Fruit fly (Drosophila melanogaster) whole organism, pupa: ENCODE data around the gene Asciz.
A peak's percentile ranks its signal among the peaks of the same experiment; 100 is the strongest.

Experiments
- CG10348 ChIP-seq: fragments of 200-800 bp; sonication (Bioruptor generic); IDR thresholded peaks from 2 replicates; pipeline ENCODE4 v1.3.6; 2022; ENCODE audit warnings: missing biosample characterization, missing genetic modification characterization
- CG12605 ChIP-seq: fragments of 200-800 bp; sonication (Bioruptor generic); IDR thresholded peaks from 2 replicates; pipeline ENCODE4 v1.3.6; 2022; ENCODE audit warnings: missing biosample characterization, missing genetic modification characterization
- CG13204 ChIP-seq: fragments of 200-800 bp; sonication (Bioruptor generic); optimal IDR thresholded peaks from 2 replicates; lab custom pipeline; 2018; ENCODE audit warnings: missing biosample characterization, mild to moderate bottlenecking, missing genetic modification characterization, moderate library complexity
- CG15710 ChIP-seq: fragments of 200-800 bp; sonication (Bioruptor generic); optimal IDR thresholded peaks from 2 replicates; lab custom pipeline; 2018; ENCODE audit warnings: missing biosample characterization, mild to moderate bottlenecking, missing genetic modification characterization, moderate library complexity
- CG17806 ChIP-seq: fragments of 200-800 bp; sonication (Bioruptor generic); optimal IDR thresholded peaks from 2 replicates; lab custom pipeline; 2018; ENCODE audit warnings: missing biosample characterization, mild to moderate bottlenecking, missing genetic modification characterization, moderate library complexity
- CG32121 ChIP-seq: fragments of 200-800 bp; sonication (Bioruptor generic); IDR thresholded peaks from 2 replicates; pipeline ENCODE4 v1.3.6; 2022; ENCODE audit warnings: missing biosample characterization, missing genetic modification characterization
- CG34367 ChIP-seq: fragments of 200-800 bp; sonication (Bioruptor generic); optimal IDR thresholded peaks from 2 replicates; lab custom pipeline; 2018; ENCODE audit warnings: missing biosample characterization, mild to moderate bottlenecking, missing genetic modification characterization
- CG4496 ChIP-seq: fragments of 200-800 bp; sonication (Bioruptor generic); IDR thresholded peaks from 3 replicates; pipeline ENCODE4 v1.3.6; 2022; ENCODE audit warnings: missing biosample characterization, missing genetic modification characterization
- CG8159 ChIP-seq: fragments of 200-800 bp; sonication (Bioruptor generic); optimal IDR thresholded peaks from 3 replicates; lab custom pipeline; 2018; ENCODE audit warnings: missing biosample characterization, mild to moderate bottlenecking, missing genetic modification characterization, moderate library complexity
- CG8301 ChIP-seq: fragments of 200-800 bp; sonication (Bioruptor generic); optimal IDR thresholded peaks from 2 replicates; lab custom pipeline; 2018; ENCODE audit warnings: missing biosample characterization, mild to moderate bottlenecking, missing genetic modification characterization
- CG9948 ChIP-seq: fragments of 200-800 bp; sonication (Bioruptor generic); optimal IDR thresholded peaks from 2 replicates; lab custom pipeline; 2018; ENCODE audit warnings: missing biosample characterization, mild to moderate bottlenecking, missing genetic modification characterization, moderate library complexity
- D1 ChIP-seq: fragments of 200-800 bp; sonication (Bioruptor generic); optimal IDR thresholded peaks from 2 replicates; lab custom pipeline; 2018; ENCODE audit warnings: missing biosample characterization, mild to moderate bottlenecking, missing genetic modification characterization, moderate library complexity
- EcR ChIP-seq: fragments of 200-800 bp; sonication (Bioruptor generic); optimal IDR thresholded peaks from 3 replicates; lab custom pipeline; 2019; ENCODE audit warnings: missing biosample characterization, missing genetic modification characterization, mild to moderate bottlenecking, moderate library complexity, missing genetic modification reagents
- Ets98B ChIP-seq: fragments of 200-800 bp; sonication (Bioruptor generic); IDR thresholded peaks from 2 replicates; pipeline ENCODE4 v1.3.6; 2022; ENCODE audit warnings: missing biosample characterization, missing genetic modification characterization
- Pif1B ChIP-seq: fragments of 200-800 bp; sonication (Bioruptor generic); optimal IDR thresholded peaks from 3 replicates; lab custom pipeline; 2016; ENCODE audit warnings: missing biosample characterization, missing genetic modification characterization
- Snoo ChIP-seq: fragments of 200-800 bp; sonication (Bioruptor generic); optimal IDR thresholded peaks from 3 replicates; lab custom pipeline; 2017; ENCODE audit warnings: missing biosample characterization, mild to moderate bottlenecking, missing genetic modification characterization, inconsistent platforms
- fd96Ca ChIP-seq: fragments of 200-800 bp; sonication (Bioruptor generic); IDR thresholded peaks from 3 replicates; pipeline ENCODE4 v1.3.6; 2022; ENCODE audit warnings: missing biosample characterization, missing genetic modification characterization
- gl ChIP-seq: fragments of 200-800 bp; sonication (Bioruptor generic); optimal IDR thresholded peaks from 2 replicates; lab custom pipeline; 2018; ENCODE audit warnings: missing biosample characterization, mild to moderate bottlenecking, missing genetic modification characterization
- rn ChIP-seq: fragments of 200-800 bp; sonication (Bioruptor generic); IDR thresholded peaks from 2 replicates; pipeline ENCODE4 v1.3.6; 2022; ENCODE audit warnings: missing biosample characterization, missing genetic modification characterization

The Asciz gene

dm6 chr3L:3161968-3162367, 4.1 kb downstream of the Asciz start, which contains the start of gene rasp:
Gene rasp (plus strand): TSS chr3L:3162180.
- TF ChIP-seq CG17806 (no peak), CG8159 (tag; lab: Kevin White, UChicago) (no peak), CG32121 (GFP tag; lab: Robert Waterston, UW) (no peak)

dm6 chr3L:3159309-3160194, 6.5 kb downstream of the Asciz start, which contains the start of the genes ND-30 and CG15812:
Gene ND-30 (minus strand): TSS chr3L:3159578.
Gene CG15812 (plus strand): TSS chr3L:3159991.
- TF ChIP-seq CG9948 (tag; lab: Kevin White, UChicago) = no peak
- TF ChIP-seq CG15710 (tag; lab: Kevin White, UChicago) = peak; percentile 44
- TF ChIP-seq CG17806 = no peak

- TF ChIP-seq CG8301 (no peak), fd96Ca (no peak), CG34367 (tag; lab: Kevin White, UChicago) (no peak), rn (GFP tag; lab: Robert Waterston, UW) (no peak), CG32121 (GFP tag; lab: Robert Waterston, UW) (no peak), CG15710 (tag; lab: Kevin White, UChicago) (no peak), CG13204 (no peak)
These were observed 8.4 kb downstream of the Asciz start for dm6 chr3L:3157651-3158050.

- no peak for TF ChIP-seq CG17806
- no peak for TF ChIP-seq CG13204
- TF ChIP-seq Ets98B (GFP tag; lab: Robert Waterston, UW) = no peak
- TF ChIP-seq CG9948 (tag; lab: Kevin White, UChicago) = no peak
- TF ChIP-seq rn (GFP tag; lab: Robert Waterston, UW) = 0 out of 2 replicates have a peak, but pooled peaks have one; percentile 9
These were observed 15.7 kb downstream of the Asciz start for dm6 chr3L:3150376-3150775.

- TF ChIP-seq CG13204 = peak; percentile 68
- TF ChIP-seq CG17806 = no peak
- TF ChIP-seq CG10348 (GFP tag; lab: Robert Waterston, UW) = no peak
- no peak for TF ChIP-seq D1
- peak; percentile 49 for TF ChIP-seq EcR
- no peak for TF ChIP-seq CG4496 (GFP tag; lab: Robert Waterston, UW)
- TF ChIP-seq CG32121 (GFP tag; lab: Robert Waterston, UW) = peak; percentile 43; the same call in 1 of the 2 replicates
- TF ChIP-seq, all 21 proteins: peak for 3
These were observed 16.8 kb downstream of the Asciz start for dm6 chr3L:3149060-3149872.

- peak; percentile 26 for TF ChIP-seq CG15710 (tag; lab: Kevin White, UChicago)
- TF ChIP-seq gl (tag; lab: Kevin White, UChicago) = peak; percentile 56
- no peak for TF ChIP-seq CG13204
- TF ChIP-seq CG34367 (tag; lab: Kevin White, UChicago) = peak; percentile 24
- peak; percentile 44 for TF ChIP-seq CG8301
- peak; percentile 48 for TF ChIP-seq CG8159 (tag; lab: Kevin White, UChicago)
- TF ChIP-seq CG4496 (GFP tag; lab: Robert Waterston, UW) = peak; percentile 15; the same call in 1 of the 3 replicates
- TF ChIP-seq Pif1B (GFP tag; lab: Kevin White, UChicago) = peak; percentile 10
- TF ChIP-seq CG12605 (GFP tag; lab: Robert Waterston, UW) = peak; percentile 22; the same call in 1 of the 2 replicates
- peak; percentile 25 for TF ChIP-seq Snoo (tag; lab: Kevin White, UChicago)
- TF ChIP-seq CG17806 = no peak
- TF ChIP-seq fd96Ca = peak; percentile 69
- TF ChIP-seq CG9948 (tag; lab: Kevin White, UChicago) = peak; percentile 27
- no peak for TF ChIP-seq EcR
- TF ChIP-seq, all 21 proteins: peak for 11
These were observed 17.7 kb downstream of the Asciz start, which contains the start of the genes Usp5 and BtbVII for dm6 chr3L:3148125-3149059. Gene Usp5 (minus strand): TSS chr3L:3148358. Gene BtbVII (plus strand): TSS chr3L:3148646.
